Worm (Caenorhabditis elegans): ENCODE data around the gene grl-24.

ce11 chrIV:17473034-17473433 is 2.6 kb downstream of the grl-24 start, which contains the start of gene gba-3:
- TF ChIP-seq W03F9.2 (tag; optimal IDR thresholded peaks at IDR 0.05) (no peak), him-1 (tag; optimal IDR thresholded peaks at IDR 0.05) (no peak), dao-5 (tag; optimal IDR thresholded peaks at IDR 0.05) (no peak)

All from whole organism, L4/young adult.